Fruit fly (Drosophila melanogaster) whole organism, embryonic: ENCODE data around the gene CG9799.

Experiments used
- Abd-B ChIP-seq: fragments of 200-800 bp; sonication (Bioruptor generic); optimal IDR thresholded peaks from 2 replicates; lab custom pipeline; 2018; ENCODE audit warnings: missing biosample characterization, mild to moderate bottlenecking, missing genetic modification characterization, moderate library complexity
- Ada2b ChIP-seq: fragments of 200-800 bp; sonication (Bioruptor generic); IDR thresholded peaks from 2 replicates; pipeline ENCODE4 v1.3.6; 2022; ENCODE audit warnings: missing biosample characterization, missing genetic modification characterization
- Atf-2 ChIP-seq: fragments of 200-800 bp; sonication (Bioruptor generic); optimal IDR thresholded peaks from 2 replicates; lab custom pipeline; 2016; ENCODE audit warnings: missing biosample characterization, missing genetic modification characterization
- Atf3 ChIP-seq: fragments of 200-800 bp; sonication (Bioruptor generic); optimal IDR thresholded peaks from 3 replicates; lab custom pipeline; 2016; ENCODE audit warnings: missing biosample characterization, missing genetic modification characterization
- B-H1 ChIP-seq: fragments of 200-800 bp; sonication (Bioruptor generic); IDR thresholded peaks from 3 replicates; pipeline ENCODE4 v1.3.6; 2022; ENCODE audit warnings: missing biosample characterization, missing genetic modification characterization
- Bgb ChIP-seq: fragments of 200-800 bp; sonication (Bioruptor generic); IDR thresholded peaks from 2 replicates; pipeline ENCODE4 v1.3.6; 2022; ENCODE audit warnings: missing biosample characterization, missing genetic modification characterization; ENCODE audit not compliant: partially characterized antibody
- CG10267 ChIP-seq: fragments of 200-800 bp; sonication (Bioruptor generic); optimal IDR thresholded peaks from 2 replicates; lab custom pipeline; 2018; ENCODE audit warnings: missing biosample characterization, mild to moderate bottlenecking, missing genetic modification characterization, moderate library complexity
- CG10543 ChIP-seq: fragments of 200-800 bp; sonication (Bioruptor generic); optimal IDR thresholded peaks from 3 replicates; lab custom pipeline; 2017; ENCODE audit warnings: missing biosample characterization, mild to moderate bottlenecking, missing genetic modification characterization, moderate library complexity
- CG11456 ChIP-seq: fragments of 200-800 bp; sonication (Bioruptor generic); IDR thresholded peaks from 3 replicates; pipeline ENCODE4 v1.3.6; 2022; ENCODE audit warnings: missing biosample characterization, missing genetic modification characterization
- CG12219 ChIP-seq: fragments of 200-800 bp; sonication (Bioruptor generic); optimal IDR thresholded peaks from 3 replicates; lab custom pipeline; 2018; ENCODE audit warnings: missing biosample characterization, mild to moderate bottlenecking, missing genetic modification characterization
- CG12391 ChIP-seq: fragments of 200-800 bp; sonication (Bioruptor generic); optimal IDR thresholded peaks from 3 replicates; lab custom pipeline; 2018; ENCODE audit warnings: missing biosample characterization, mild to moderate bottlenecking, missing genetic modification characterization, moderate library complexity
- CG15011 ChIP-seq: fragments of 200-800 bp; sonication (Bioruptor generic); optimal IDR thresholded peaks from 3 replicates; lab custom pipeline; 2018; ENCODE audit warnings: missing biosample characterization, mild to moderate bottlenecking, missing genetic modification characterization
- CG1647 ChIP-seq: fragments of 200-800 bp; sonication (Bioruptor generic); optimal IDR thresholded peaks from 3 replicates; lab custom pipeline; 2016; ENCODE audit warnings: missing biosample characterization, missing genetic modification characterization
- CG16815 ChIP-seq: fragments of 200-800 bp; sonication (Bioruptor generic); optimal IDR thresholded peaks from 3 replicates; lab custom pipeline; 2017; ENCODE audit warnings: missing biosample characterization, mild to moderate bottlenecking, missing genetic modification characterization
- CG17912 ChIP-seq: fragments of 200-800 bp; sonication (Bioruptor generic); optimal IDR thresholded peaks from 2 replicates; lab custom pipeline; 2018; ENCODE audit warnings: missing biosample characterization, mild to moderate bottlenecking, missing genetic modification characterization
- CG2712 ChIP-seq: fragments of 200-800 bp; optimal IDR thresholded peaks from 3 replicates; lab custom pipeline; 2019; ENCODE audit warnings: missing biosample characterization, mild to moderate bottlenecking, missing genetic modification characterization, moderate library complexity
- CG3065 ChIP-seq: fragments of 200-800 bp; sonication (Bioruptor generic); optimal IDR thresholded peaks from 2 replicates; lab custom pipeline; 2016; ENCODE audit warnings: missing biosample characterization, missing genetic modification characterization
- CG4360 ChIP-seq: fragments of 200-800 bp; sonication (Bioruptor generic); IDR thresholded peaks from 2 replicates; pipeline ENCODE4 v1.3.6; 2022; ENCODE audit warnings: missing biosample characterization, missing genetic modification characterization
- CG6272 ChIP-seq: fragments of 200-800 bp; sonication (Bioruptor generic); IDR thresholded peaks from 2 replicates; pipeline ENCODE4 v1.3.6; 2022; ENCODE audit warnings: missing biosample characterization, missing genetic modification characterization
- CG7786 ChIP-seq: fragments of 200-800 bp; sonication (Bioruptor generic); optimal IDR thresholded peaks from 2 replicates; lab custom pipeline; 2016; ENCODE audit warnings: missing biosample characterization, missing genetic modification characterization
- CG7839 ChIP-seq: fragments of 200-800 bp; sonication (Bioruptor generic); optimal IDR thresholded peaks from 3 replicates; lab custom pipeline; 2018; ENCODE audit warnings: missing biosample characterization, mild to moderate bottlenecking, missing genetic modification characterization, moderate library complexity
- Fer2 ChIP-seq: fragments of 200-800 bp; sonication (Bioruptor generic); optimal IDR thresholded peaks from 2 replicates; lab custom pipeline; 2018; ENCODE audit warnings: missing biosample characterization, mild to moderate bottlenecking, missing genetic modification characterization, moderate library complexity
- Gsc ChIP-seq: fragments of 200-800 bp; sonication (Bioruptor generic); IDR thresholded peaks from 2 replicates; pipeline ENCODE4 v1.3.6; 2022; ENCODE audit warnings: missing biosample characterization, missing genetic modification characterization
- HmgD ChIP-seq: fragments of 200-800 bp; sonication (Bioruptor generic); optimal IDR thresholded peaks from 3 replicates; lab custom pipeline; 2016; ENCODE audit warnings: missing biosample characterization, missing genetic modification characterization
- Hmr ChIP-seq: fragments of 200-800 bp; sonication (Bioruptor generic); optimal IDR thresholded peaks from 3 replicates; lab custom pipeline; 2017; ENCODE audit warnings: mild to moderate bottlenecking, missing biosample characterization, missing genetic modification reagents, missing genetic modification characterization
- Hmx ChIP-seq: fragments of 200-800 bp; sonication (Bioruptor generic); optimal IDR thresholded peaks from 2 replicates; lab custom pipeline; 2016; ENCODE audit warnings: missing biosample characterization, missing genetic modification characterization
- MBD-R2 ChIP-seq: fragments of 200-800 bp; sonication (Bioruptor generic); IDR thresholded peaks from 2 replicates; pipeline ENCODE4 v1.3.6; 2022; ENCODE audit warnings: missing biosample characterization, missing genetic modification characterization
- MTF-1 ChIP-seq: fragments of 200-800 bp; sonication (Bioruptor generic); optimal IDR thresholded peaks from 2 replicates; lab custom pipeline; 2018; ENCODE audit warnings: missing biosample characterization, mild to moderate bottlenecking, missing genetic modification characterization, borderline replicate concordance
- Myb ChIP-seq: fragments of 200-800 bp; sonication (Bioruptor generic); optimal IDR thresholded peaks from 2 replicates; lab custom pipeline; 2016; ENCODE audit warnings: missing biosample characterization, missing genetic modification characterization
- NK7.1 ChIP-seq: fragments of 200-800 bp; sonication (Bioruptor generic); optimal IDR thresholded peaks from 3 replicates; lab custom pipeline; 2016; ENCODE audit warnings: missing biosample characterization, missing genetic modification characterization
- Ptx1 ChIP-seq: fragments of 200-800 bp; sonication (Bioruptor generic); IDR thresholded peaks from 2 replicates; pipeline ENCODE4 v1.3.6; 2022; ENCODE audit warnings: missing biosample characterization, missing genetic modification characterization
- Sox102F ChIP-seq: fragments of 200-800 bp; sonication (Bioruptor generic); optimal IDR thresholded peaks from 2 replicates; lab custom pipeline; 2018; ENCODE audit warnings: missing biosample characterization, mild to moderate bottlenecking, missing genetic modification characterization, moderate library complexity
- ac ChIP-seq: fragments of 200-800 bp; sonication (Bioruptor generic); optimal IDR thresholded peaks from 3 replicates; lab custom pipeline; 2017; ENCODE audit warnings: missing biosample characterization, mild to moderate bottlenecking, missing genetic modification characterization
- ash1 ChIP-seq: fragments of 200-800 bp; sonication (Bioruptor generic); optimal IDR thresholded peaks from 2 replicates; lab custom pipeline; 2018; ENCODE audit warnings: missing biosample characterization, mild to moderate bottlenecking, missing genetic modification characterization
- btn ChIP-seq: fragments of 200-800 bp; sonication (Bioruptor generic); optimal IDR thresholded peaks from 2 replicates; lab custom pipeline; 2016; ENCODE audit warnings: missing biosample characterization, missing genetic modification characterization
- cas ChIP-seq: fragments of 200-800 bp; sonication (Bioruptor generic); IDR thresholded peaks from 2 replicates; pipeline ENCODE4 v1.3.6; 2022; ENCODE audit warnings: missing biosample characterization, missing genetic modification characterization
- cg ChIP-seq: fragments of 200-800 bp; sonication (Bioruptor generic); optimal IDR thresholded peaks from 3 replicates; lab custom pipeline; 2019; ENCODE audit warnings: missing biosample characterization, mild to moderate bottlenecking, missing genetic modification characterization, moderate library complexity
- cwo ChIP-seq: fragments of 200-800 bp; sonication (Bioruptor generic); optimal IDR thresholded peaks from 3 replicates; lab custom pipeline; 2017; ENCODE audit warnings: missing biosample characterization, missing genetic modification characterization, mild to moderate bottlenecking, moderate library complexity, missing genetic modification reagents
- dan ChIP-seq: fragments of 200-800 bp; sonication (Bioruptor generic); IDR thresholded peaks from 2 replicates; pipeline ENCODE4 v1.3.6; 2022; ENCODE audit warnings: missing biosample characterization, missing genetic modification characterization
- dmrt11E ChIP-seq: fragments of 200-800 bp; sonication (Bioruptor generic); optimal IDR thresholded peaks from 3 replicates; lab custom pipeline; 2018; ENCODE audit warnings: missing biosample characterization, mild to moderate bottlenecking, missing genetic modification characterization, moderate library complexity
- fd64A ChIP-seq: fragments of 200-800 bp; sonication (Bioruptor generic); optimal IDR thresholded peaks from 3 replicates; lab custom pipeline; 2018; ENCODE audit warnings: missing biosample characterization, mild to moderate bottlenecking, missing genetic modification characterization
- gem ChIP-seq: fragments of 200-800 bp; sonication (Bioruptor generic); optimal IDR thresholded peaks from 2 replicates; lab custom pipeline; 2019; ENCODE audit warnings: missing biosample characterization, mild to moderate bottlenecking, missing genetic modification characterization, moderate library complexity
- h ChIP-seq: fragments of >200 bp; optimal IDR thresholded peaks from 2 replicates; lab custom pipeline; 2017
- mirr ChIP-seq: fragments of 200-800 bp; sonication (Bioruptor generic); optimal IDR thresholded peaks from 3 replicates; lab custom pipeline; 2018; ENCODE audit warnings: missing biosample characterization, mild to moderate bottlenecking, missing genetic modification characterization
- pzg ChIP-seq: fragments of 200-800 bp; sonication (Bioruptor generic); optimal IDR thresholded peaks from 3 replicates; lab custom pipeline; 2018; ENCODE audit warnings: missing biosample characterization, mild to moderate bottlenecking, missing genetic modification characterization, moderate library complexity
- sens-2 ChIP-seq: fragments of 200-800 bp; sonication (Bioruptor generic); IDR thresholded peaks from 2 replicates; pipeline ENCODE4 v1.3.6; 2022; ENCODE audit warnings: missing biosample characterization, missing genetic modification characterization
- slou ChIP-seq: fragments of 200-800 bp; sonication (Bioruptor generic); optimal IDR thresholded peaks from 3 replicates; lab custom pipeline; 2016; ENCODE audit warnings: missing biosample characterization, missing genetic modification characterization
- sr ChIP-seq: fragments of 200-800 bp; sonication (Bioruptor generic); IDR thresholded peaks from 3 replicates; pipeline ENCODE4 v1.3.6; 2022; ENCODE audit warnings: missing biosample characterization, missing genetic modification characterization
- trh ChIP-seq: fragments of 200-800 bp; sonication (Bioruptor generic); optimal IDR thresholded peaks from 2 replicates; lab custom pipeline; 2016; ENCODE audit warnings: missing biosample characterization, missing genetic modification characterization

Gene CG9799

DNA sequence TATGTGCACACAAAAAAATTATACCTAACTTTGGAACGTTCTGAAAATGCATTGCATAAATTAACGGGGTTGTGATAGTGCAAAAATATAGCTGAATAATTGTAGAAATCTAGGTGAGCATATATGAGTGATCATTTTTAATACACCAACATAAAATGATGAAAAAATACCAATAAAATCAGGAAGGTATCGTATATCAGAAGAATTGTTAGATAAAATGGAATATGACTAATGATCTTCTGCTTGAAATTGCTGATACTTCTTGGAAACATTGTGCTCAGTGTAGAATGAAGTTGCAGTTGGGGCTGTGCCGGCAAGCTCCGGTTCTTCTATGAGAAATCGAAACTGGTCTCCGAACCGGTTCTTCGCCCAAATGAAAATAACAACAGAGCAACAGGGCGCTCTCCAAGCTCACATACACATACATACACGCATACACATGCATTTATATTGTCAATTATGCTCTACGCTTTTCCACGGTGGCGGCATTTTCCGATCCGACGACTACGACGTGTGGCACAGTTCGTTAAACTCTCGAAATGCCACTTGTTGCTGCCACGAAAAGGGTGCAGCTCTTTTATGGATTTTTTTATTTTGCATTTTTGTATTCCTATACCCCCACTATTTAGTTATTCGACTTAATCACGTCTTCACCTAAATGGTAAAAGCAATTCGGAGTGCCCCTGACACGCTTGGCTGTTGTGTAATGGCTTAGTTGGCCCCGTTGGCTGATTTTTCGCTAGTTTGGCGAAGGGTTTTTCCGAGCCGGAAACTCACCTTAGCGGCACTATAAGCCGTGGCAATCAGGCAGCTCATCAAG, 12.6 kb upstream of the CG9799 start (continued):
- TF ChIP-seq CG16815 (GFP tag; lab: Kevin White, UChicago) (peak; percentile 87), mirr (GFP tag; lab: Kevin White, UChicago) (peak; percentile 23), Hmr (GFP tag; lab: Kevin White, UChicago) (peak; percentile 87), Myb (GFP tag; lab: Kevin White, UChicago) (peak; percentile 76), CG12219 (GFP tag; lab: Kevin White, UChicago) (peak; percentile 88), Bgb (GFP tag; lab: Robert Waterston, UW) (no peak; the same call in 1 of the 2 replicates), Sox102F (GFP tag; lab: Kevin White, UChicago) (peak; percentile 92), CG10543 (GFP tag; lab: Kevin White, UChicago) (peak; percentile 53), Atf3 (GFP tag; lab: Kevin White, UChicago) (peak; percentile 87), dmrt11E (tag; lab: Kevin White, UChicago) (peak; percentile 91), CG7786 (GFP tag; lab: Kevin White, UChicago) (peak; percentile 91), Atf-2 (peak; percentile 91), ash1 (GFP tag; lab: Kevin White, UChicago) (no peak), Fer2 (tag; lab: Kevin White, UChicago) (peak; percentile 27), h (lab: Kevin White, UChicago) (no peak), Hmx (GFP tag; lab: Kevin White, UChicago) (peak; percentile 32), CG1647 (GFP tag; lab: Kevin White, UChicago) (peak; percentile 72), CG4360 (GFP tag; lab: Robert Waterston, UW) (0 out of 2 replicates have a peak, but pooled peaks have one; percentile 42), Ada2b (GFP tag; lab: Robert Waterston, UW) (peak; percentile 75), CG6272 (GFP tag; lab: Robert Waterston, UW) (peak; percentile 53), CG10267 (peak; percentile 84), slou (GFP tag; lab: Kevin White, UChicago) (peak; percentile 77), HmgD (no peak), pzg (GFP tag; lab: Kevin White, UChicago) (no peak), MTF-1 (peak; percentile 64), CG12391 (tag; lab: Kevin White, UChicago) (peak; percentile 95), cg (GFP tag; lab: Kevin White, UChicago) (peak; percentile 76), CG2712 (tag; lab: Kevin White, UChicago) (peak; percentile 95), sr (GFP tag; lab: Robert Waterston, UW) (no peak), CG7839 (peak; percentile 95), cwo (GFP tag; lab: Kevin White, UChicago) (peak; percentile 72), Abd-B (GFP tag; lab: Kevin White, UChicago) (peak; percentile 92), CG15011 (GFP tag; lab: Kevin White, UChicago) (peak; percentile 77), sens-2 (peak; percentile 75; the same call in 1 of the 2 replicates), dan (GFP tag; lab: Robert Waterston, UW) (peak; percentile 65; the same call in 1 of the 2 replicates), ac (GFP tag; lab: Kevin White, UChicago) (peak; percentile 6), NK7.1 (peak; percentile 58), CG11456 (GFP tag; lab: Robert Waterston, UW) (peak; percentile 71; the same call in 1 of the 3 replicates), fd64A (GFP tag; lab: Kevin White, UChicago) (peak; percentile 60), Gsc (GFP tag; lab: Robert Waterston, UW) (peak; percentile 49), MBD-R2 (GFP tag; lab: Robert Waterston, UW) (peak; percentile 48), B-H1 (GFP tag; lab: Robert Waterston, UW) (peak; percentile 73), btn (GFP tag; lab: Kevin White, UChicago) (peak; percentile 70), trh (GFP tag; lab: Kevin White, UChicago) (peak; percentile 77), Ptx1 (peak; percentile 90), gem (peak; percentile 96), CG17912 (GFP tag; lab: Kevin White, UChicago) (peak; percentile 9), cas (GFP tag; lab: Robert Waterston, UW) (0 out of 2 replicates have a peak, but pooled peaks have one; percentile 41), CG3065 (GFP tag; lab: Kevin White, UChicago) (peak; percentile 71)
